Worm (Caenorhabditis elegans) whole organism, L2 larva: ENCODE data around the gene dhs-16.

ENCODE experiments used
- C34F6.9 ChIP-seq: fragments of 150-350 bp; optimal IDR thresholded peaks from 2 replicates; lab custom pipeline; 2014; ENCODE audit warnings: missing biosample characterization, missing genetic modification characterization
- F13H6.1 ChIP-seq: sonication (generic microtip); optimal IDR thresholded peaks from 2 replicates; lab custom pipeline; 2016; ENCODE audit warnings: missing genetic modification characterization, missing compliant biosample characterization
- Y55F3AM.14 ChIP-seq: fragments of 200-800 bp; sonication (Bioruptor generic); optimal IDR thresholded peaks from 2 replicates; lab custom pipeline; 2018; ENCODE audit warnings: mild to moderate bottlenecking, missing genetic modification characterization, missing compliant biosample characterization
- ZK546.5 ChIP-seq: sonication (generic microtip); optimal IDR thresholded peaks from 2 replicates; lab custom pipeline; 2017; ENCODE audit warnings: missing biosample characterization, missing genetic modification characterization
- alr-1 ChIP-seq: fragments of 150-350 bp; optimal IDR thresholded peaks from 2 replicates; lab custom pipeline; 2014; ENCODE audit warnings: missing biosample characterization, missing genetic modification characterization
- aly-2 ChIP-seq: fragments of 150-350 bp; optimal IDR thresholded peaks from 2 replicates; lab custom pipeline; 2014; ENCODE audit warnings: missing biosample characterization, missing genetic modification characterization
- ama-1 ChIP-seq: fragments of 150-350 bp; optimal IDR thresholded peaks from 2 replicates; lab custom pipeline; 2018; ENCODE audit warnings: inconsistent platforms
- blmp-1 ChIP-seq: sonication (generic microtip); optimal IDR thresholded peaks from 2 replicates; lab custom pipeline; 2017; ENCODE audit warnings: missing genetic modification characterization, mild to moderate bottlenecking, missing compliant biosample characterization, antibody characterized with exemption, moderate library complexity; ENCODE audit not compliant: insufficient read depth
- ceh-16 ChIP-seq: fragments of 150-350 bp; optimal IDR thresholded peaks from 2 replicates; lab custom pipeline; 2014; ENCODE audit warnings: missing biosample characterization, missing genetic modification characterization
- ceh-82 ChIP-seq: fragments of 150-350 bp; optimal IDR thresholded peaks from 2 replicates; lab custom pipeline; 2014; ENCODE audit warnings: missing biosample characterization, missing genetic modification characterization
- crh-2 ChIP-seq: sonication (generic microtip); optimal IDR thresholded peaks from 2 replicates; lab custom pipeline; 2017; ENCODE audit warnings: missing biosample characterization, missing genetic modification characterization
- dmd-4 ChIP-seq: sonication (generic microtip); optimal IDR thresholded peaks from 2 replicates; lab custom pipeline; 2017; ENCODE audit warnings: missing biosample characterization, missing genetic modification characterization
- egl-27 ChIP-seq: sonication (generic microtip); optimal IDR thresholded peaks from 3 replicates; lab custom pipeline; 2017; ENCODE audit warnings: missing biosample characterization, missing genetic modification reagents, missing genetic modification characterization
- elt-1 ChIP-seq: fragments of 150-350 bp; optimal IDR thresholded peaks from 2 replicates; lab custom pipeline; 2014; ENCODE audit warnings: missing biosample characterization, missing genetic modification characterization
- elt-3 ChIP-seq: sonication (generic microtip); optimal IDR thresholded peaks from 2 replicates; lab custom pipeline; 2017; ENCODE audit warnings: missing biosample characterization, missing genetic modification characterization
- fos-1 ChIP-seq: fragments of 150-350 bp; optimal IDR thresholded peaks from 2 replicates; lab custom pipeline; 2014; ENCODE audit warnings: missing biosample characterization, missing genetic modification characterization
- gmeb-1 ChIP-seq: fragments of 150-350 bp; optimal IDR thresholded peaks from 2 replicates; lab custom pipeline; 2014; ENCODE audit warnings: missing biosample characterization, missing genetic modification characterization
- lin-11 ChIP-seq: fragments of 150-350 bp; sonication (generic microtip); optimal IDR thresholded peaks from 2 replicates; lab custom pipeline; 2014; ENCODE audit warnings: missing biosample characterization, missing genetic modification characterization, inconsistent platforms, mixed read lengths
- lin-13 ChIP-seq: fragments of 150-350 bp; optimal IDR thresholded peaks from 2 replicates; lab custom pipeline; 2014; ENCODE audit warnings: missing biosample characterization, missing genetic modification reagents, missing genetic modification characterization
- lsy-2 ChIP-seq, 2 experiments: fragments of 150-350 bp in 1 of 2; sonication (generic microtip) in 1 of 2; optimal IDR thresholded peaks; 2 replicates each; lab custom pipeline; 2014 to 2017; ENCODE audit warnings: missing biosample characterization in 2 of 2, missing genetic modification characterization in 2 of 2
- mab-5 ChIP-seq: fragments of 150-350 bp; optimal IDR thresholded peaks from 2 replicates; lab custom pipeline; 2014; ENCODE audit warnings: missing biosample characterization, missing genetic modification characterization
- mbf-1 ChIP-seq: sonication (generic microtip); optimal IDR thresholded peaks from 2 replicates; lab custom pipeline; 2017; ENCODE audit warnings: missing biosample characterization, missing genetic modification characterization
- mdl-1 ChIP-seq, 2 experiments: fragments of 150-350 bp in 1 of 2; sonication (generic microtip) in 1 of 2; optimal IDR thresholded peaks; 2 replicates each; lab custom pipeline; 2017; ENCODE audit warnings: missing biosample characterization in 2 of 2, missing genetic modification characterization in 2 of 2
- nhr-10 ChIP-seq: sonication (generic microtip); optimal IDR thresholded peaks from 2 replicates; lab custom pipeline; 2017; ENCODE audit warnings: missing biosample characterization, missing genetic modification characterization
- nhr-11 ChIP-seq: fragments of 150-350 bp; optimal IDR thresholded peaks from 2 replicates; lab custom pipeline; 2014; ENCODE audit warnings: missing biosample characterization, missing genetic modification characterization
- nhr-12 ChIP-seq: fragments of 150-350 bp; optimal IDR thresholded peaks from 2 replicates; lab custom pipeline; 2014; ENCODE audit warnings: missing biosample characterization, missing genetic modification characterization
- nhr-129 ChIP-seq: fragments of 150-350 bp; optimal IDR thresholded peaks from 2 replicates; lab custom pipeline; 2014; ENCODE audit warnings: missing biosample characterization, missing genetic modification characterization
- nhr-21 ChIP-seq: fragments of 150-350 bp; optimal IDR thresholded peaks from 2 replicates; lab custom pipeline; 2014; ENCODE audit warnings: missing biosample characterization, missing genetic modification characterization
- nhr-23 ChIP-seq: fragments of 150-350 bp; optimal IDR thresholded peaks from 2 replicates; lab custom pipeline; 2014; ENCODE audit warnings: missing biosample characterization, missing genetic modification reagents, missing genetic modification characterization
- nhr-237 ChIP-seq: fragments of 150-350 bp; optimal IDR thresholded peaks from 2 replicates; lab custom pipeline; 2014; ENCODE audit warnings: missing biosample characterization, missing genetic modification characterization
- nhr-25 ChIP-seq: fragments of 150-350 bp; sonication (generic microtip); optimal IDR thresholded peaks from 3 replicates; lab custom pipeline; 2014; ENCODE audit warnings: missing biosample characterization, missing genetic modification characterization
- nhr-77 ChIP-seq: fragments of 150-350 bp; optimal IDR thresholded peaks from 2 replicates; lab custom pipeline; 2014; ENCODE audit warnings: missing biosample characterization, missing genetic modification characterization
- peb-1 ChIP-seq: fragments of 150-350 bp; optimal IDR thresholded peaks from 2 replicates; lab custom pipeline; 2014; ENCODE audit warnings: missing biosample characterization, missing genetic modification characterization
- sem-4 ChIP-seq: fragments of 150-350 bp; optimal IDR thresholded peaks from 2 replicates; lab custom pipeline; 2014; ENCODE audit warnings: missing biosample characterization, missing genetic modification reagents, missing genetic modification characterization
- skn-1 ChIP-seq: sonication (generic microtip); optimal IDR thresholded peaks from 2 replicates; lab custom pipeline; 2017; ENCODE audit warnings: missing biosample characterization, missing genetic modification characterization
- sma-3 ChIP-seq: sonication (generic microtip); optimal IDR thresholded peaks from 2 replicates; lab custom pipeline; 2016; ENCODE audit warnings: missing genetic modification reagents, missing genetic modification characterization, missing compliant biosample characterization
- sma-9 ChIP-seq, 2 experiments: fragments of 150-350 bp in 1 of 2; sonication (generic microtip) in 1 of 2; optimal IDR thresholded peaks; 2 replicates each; lab custom pipeline; 2014 to 2016; ENCODE audit warnings: missing genetic modification characterization in 2 of 2, mild to moderate bottlenecking in 1 of 2, missing biosample characterization in 1 of 2, missing compliant biosample characterization in 1 of 2, missing genetic modification reagents in 1 of 2, moderate library complexity in 1 of 2
- snpc-4 ChIP-seq: fragments of 150-350 bp; optimal IDR thresholded peaks from 2 replicates; lab custom pipeline; 2014; ENCODE audit warnings: missing biosample characterization, missing genetic modification characterization
- unc-39 ChIP-seq: fragments of 150-350 bp; optimal IDR thresholded peaks from 2 replicates; lab custom pipeline; 2014; ENCODE audit warnings: missing biosample characterization, missing genetic modification characterization
- unc-55 ChIP-seq: fragments of 150-350 bp; sonication (generic microtip); optimal IDR thresholded peaks from 3 replicates; lab custom pipeline; 2014; ENCODE audit warnings: missing biosample characterization, missing genetic modification reagents, missing genetic modification characterization
- unc-62 ChIP-seq: fragments of 150-350 bp; optimal IDR thresholded peaks from 2 replicates; lab custom pipeline; 2014; ENCODE audit warnings: missing biosample characterization, missing genetic modification reagents, missing genetic modification characterization
- zag-1 ChIP-seq: fragments of 150-350 bp; optimal IDR thresholded peaks from 2 replicates; lab custom pipeline; 2014; ENCODE audit warnings: missing biosample characterization, missing genetic modification characterization
- ztf-1 ChIP-seq: fragments of 200-800 bp; sonication (Bioruptor generic); conservative IDR thresholded peaks from 2 replicates; pipeline ENCODE4 v1.3.6; 2022; ENCODE audit warnings: missing genetic modification characterization, missing compliant biosample characterization
- ztf-11 ChIP-seq: sonication (generic microtip); optimal IDR thresholded peaks from 2 replicates; lab custom pipeline; 2017; ENCODE audit warnings: missing biosample characterization, missing genetic modification characterization
- ztf-4 ChIP-seq: fragments of 150-350 bp; optimal IDR thresholded peaks from 2 replicates; lab custom pipeline; 2014; ENCODE audit warnings: missing biosample characterization, missing genetic modification characterization

Gene dhs-16

DNA sequence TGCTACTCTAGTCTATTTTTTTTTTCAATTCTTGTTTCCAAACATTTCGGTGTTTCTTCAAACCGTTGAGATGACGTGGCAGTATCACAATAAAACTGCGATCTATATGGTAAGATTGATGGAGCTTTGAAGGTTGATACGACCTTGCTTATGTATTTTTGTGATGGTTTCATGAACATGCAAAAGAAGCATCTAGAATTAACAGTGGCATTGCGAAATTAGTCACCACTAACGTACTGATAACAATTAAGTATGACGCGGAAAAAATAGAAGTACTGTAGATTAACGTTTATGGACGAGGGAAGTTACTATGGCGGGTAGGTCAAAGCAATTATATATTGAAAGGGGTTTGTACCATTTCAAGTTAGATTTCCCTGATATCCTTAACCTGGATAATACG lies 28.9 kb downstream of the dhs-16 start:
- TF ChIP-seq skn-1 (tag; lab: Kevin White, UChicago) (no peak), fos-1 (tag; lab: Kevin White, UChicago) (no peak), ztf-11 (tag; lab: Kevin White, UChicago) (no peak), sma-3 (GFP tag; lab: Kevin White, UChicago) (peak; percentile 11), ama-1 (lab: Kevin White, UChicago) (no peak)

DNA sequence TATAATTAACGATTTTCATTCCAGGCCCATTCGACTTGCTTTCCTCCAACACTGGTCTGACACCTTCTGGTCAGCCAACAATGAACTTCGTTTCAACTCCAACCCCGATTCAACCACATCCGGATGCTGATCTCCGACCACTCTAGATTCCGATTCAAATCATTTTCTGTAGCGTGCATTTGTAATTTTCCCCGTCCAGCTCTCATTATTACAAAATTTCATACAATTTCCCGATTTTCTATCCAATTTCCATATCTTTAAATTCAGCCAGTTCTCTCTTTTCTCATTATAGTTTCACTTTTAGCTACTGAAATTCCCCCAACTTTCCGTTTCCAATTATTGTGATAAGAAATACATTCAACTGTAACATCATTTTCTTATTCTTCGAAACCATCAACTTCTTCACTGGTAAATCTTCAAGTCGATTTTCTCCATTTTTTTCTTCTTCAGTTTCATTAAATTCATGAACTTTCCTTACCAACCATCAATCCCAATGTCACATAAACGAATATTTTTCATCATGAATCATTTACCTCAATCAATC lies 32.1 kb downstream of the dhs-16 start:
- no peak for TF ChIP-seq snpc-4 (tag; lab: Kevin White, UChicago)
- no peak for TF ChIP-seq peb-1 (tag; lab: Kevin White, UChicago)
- TF ChIP-seq sem-4: no peak
- no peak for TF ChIP-seq ztf-4
- TF ChIP-seq skn-1 (tag; lab: Kevin White, UChicago): no peak
- TF ChIP-seq elt-3 (tag; lab: Kevin White, UChicago): no peak
- TF ChIP-seq nhr-77 (tag; lab: Kevin White, UChicago): no peak
- TF ChIP-seq nhr-11 (tag; lab: Kevin White, UChicago): no peak
- TF ChIP-seq egl-27: no peak
- no peak for TF ChIP-seq F13H6.1 (tag; lab: Kevin White, UChicago)
- no peak for TF ChIP-seq blmp-1
- no peak for TF ChIP-seq nhr-129 (tag; lab: Kevin White, UChicago)
- TF ChIP-seq mab-5 (tag; lab: Kevin White, UChicago): no peak
- no peak for TF ChIP-seq zag-1 (tag; lab: Kevin White, UChicago)

DNA sequence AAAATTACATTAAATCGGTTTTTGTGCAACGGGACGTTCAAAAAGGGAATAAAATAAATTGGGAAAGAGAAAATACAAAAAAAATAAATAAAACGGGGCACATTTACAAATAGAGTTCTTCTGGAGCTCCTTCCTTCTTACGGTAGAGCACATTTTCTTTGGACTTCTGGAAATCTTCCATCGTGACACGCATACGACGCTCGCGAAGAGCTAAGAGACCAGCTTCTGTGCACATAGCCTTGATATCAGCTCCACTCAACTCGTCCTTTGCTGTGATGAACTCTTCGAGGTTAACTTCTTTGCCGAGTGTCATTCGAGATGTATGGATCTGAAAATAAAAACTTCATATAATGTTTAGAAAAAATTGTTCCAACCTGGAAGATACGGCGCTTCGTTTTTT lies 32.6 kb downstream of the dhs-16 start:
- TF ChIP-seq blmp-1 (no peak), sem-4 (no peak), egl-27 (no peak), unc-55 (GFP tag; lab: Kevin White, UChicago) (no peak), unc-39 (tag; lab: Kevin White, UChicago) (no peak), nhr-23 (no peak), ztf-11 (tag; lab: Kevin White, UChicago) (no peak)
- TF ChIP-seq, all 48 proteins: peak for 0

DNA sequence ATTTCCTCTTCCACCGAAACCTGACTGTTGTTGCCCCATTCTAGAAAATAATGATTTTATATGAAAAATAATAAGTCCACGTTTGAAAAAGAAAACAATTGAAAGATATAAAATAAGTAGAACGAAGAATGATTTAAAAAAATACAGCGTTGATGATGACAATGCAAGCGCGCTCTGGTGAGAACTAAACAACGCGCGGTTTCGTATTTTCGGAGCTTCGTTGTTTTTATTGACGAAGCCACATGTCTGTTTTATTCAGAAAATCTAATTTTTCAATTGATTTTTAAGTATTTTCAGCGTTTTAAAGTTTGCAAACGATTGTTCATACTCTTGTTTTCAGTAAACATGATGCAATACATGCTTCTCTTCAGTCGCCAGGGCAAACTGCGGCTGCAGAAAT lies 34.1 kb downstream of the dhs-16 start, which contains the start of the genes rpt-2 and aps-1:
Gene rpt-2, minus strand, starts transcription at position 40 of the 400 bp plus-strand sequence.
Gene aps-1, plus strand, starts transcription at position 341 of the 400 bp plus-strand sequence.
- peak; percentile 87 for TF ChIP-seq nhr-129 (tag; lab: Kevin White, UChicago)
- TF ChIP-seq sma-3 (GFP tag; lab: Kevin White, UChicago): peak; percentile 83
- no peak for TF ChIP-seq nhr-11 (tag; lab: Kevin White, UChicago)
- TF ChIP-seq ceh-16 (tag; lab: Kevin White, UChicago): peak; percentile 11
- peak; percentile 84 for TF ChIP-seq lin-13 (GFP tag; lab: Kevin White, UChicago)
- peak; percentile 93 for TF ChIP-seq crh-2 (tag; lab: Kevin White, UChicago)
- TF ChIP-seq ama-1 (lab: Kevin White, UChicago): peak; percentile 71
- TF ChIP-seq nhr-77 (tag; lab: Kevin White, UChicago): no peak
- TF ChIP-seq lsy-2 (tag; optimal IDR thresholded peaks at IDR 0.05; lab: Kevin White, UChicago): peak; percentile 58 to 90
- TF ChIP-seq gmeb-1 (tag; lab: Kevin White, UChicago): peak; percentile 84
- no peak for TF ChIP-seq elt-3 (tag; lab: Kevin White, UChicago)
- no peak for TF ChIP-seq ztf-1 (GFP tag; lab: Robert Waterston, UW)
- TF ChIP-seq Y55F3AM.14: no peak
- TF ChIP-seq nhr-25 (tag; lab: Kevin White, UChicago): peak; percentile 68
- TF ChIP-seq zag-1 (tag; lab: Kevin White, UChicago): peak; percentile 20
- TF ChIP-seq fos-1 (tag; lab: Kevin White, UChicago): no peak
- TF ChIP-seq ceh-82: no peak
- no peak for TF ChIP-seq mbf-1
- TF ChIP-seq elt-1 (tag; lab: Kevin White, UChicago): no peak
- TF ChIP-seq sem-4: peak; percentile 84
- no peak for TF ChIP-seq ZK546.5
- no peak for TF ChIP-seq alr-1 (tag; lab: Kevin White, UChicago)
- TF ChIP-seq sma-9 (GFP tag; optimal IDR thresholded peaks at IDR 0.05; lab: Kevin White, UChicago): peak; percentile 89
- TF ChIP-seq sma-9 (tag; optimal IDR thresholded peaks at IDR 0.05; lab: Kevin White, UChicago): no peak
- TF ChIP-seq ztf-4: peak; percentile 68
- no peak for TF ChIP-seq nhr-10 (tag; lab: Kevin White, UChicago)
- peak; percentile 84 for TF ChIP-seq mab-5 (tag; lab: Kevin White, UChicago)
- no peak for TF ChIP-seq ztf-11 (tag; lab: Kevin White, UChicago)
- TF ChIP-seq dmd-4 (tag; lab: Kevin White, UChicago): no peak
- TF ChIP-seq egl-27: peak; percentile 25
- TF ChIP-seq nhr-21: peak; percentile 69
- peak; percentile 96 for TF ChIP-seq unc-55 (GFP tag; lab: Kevin White, UChicago)
- TF ChIP-seq skn-1 (tag; lab: Kevin White, UChicago): peak; percentile 99
- TF ChIP-seq mdl-1 (tag; optimal IDR thresholded peaks at IDR 0.05; lab: Kevin White, UChicago): peak in 1 of 2 experiments; percentile 18
- no peak for TF ChIP-seq aly-2
- TF ChIP-seq C34F6.9 (tag; lab: Kevin White, UChicago): peak; percentile 94
- TF ChIP-seq blmp-1: peak; percentile 59
- no peak for TF ChIP-seq lin-11 (tag; lab: Kevin White, UChicago)
- no peak for TF ChIP-seq peb-1 (tag; lab: Kevin White, UChicago)
- no peak for TF ChIP-seq nhr-237 (tag; lab: Kevin White, UChicago)
- TF ChIP-seq unc-62 (GFP tag; lab: Kevin White, UChicago): no peak
- TF ChIP-seq nhr-12 (tag; lab: Kevin White, UChicago): no peak
